Worm (Caenorhabditis elegans): ENCODE data around the gene C09B8.3.

DNA sequence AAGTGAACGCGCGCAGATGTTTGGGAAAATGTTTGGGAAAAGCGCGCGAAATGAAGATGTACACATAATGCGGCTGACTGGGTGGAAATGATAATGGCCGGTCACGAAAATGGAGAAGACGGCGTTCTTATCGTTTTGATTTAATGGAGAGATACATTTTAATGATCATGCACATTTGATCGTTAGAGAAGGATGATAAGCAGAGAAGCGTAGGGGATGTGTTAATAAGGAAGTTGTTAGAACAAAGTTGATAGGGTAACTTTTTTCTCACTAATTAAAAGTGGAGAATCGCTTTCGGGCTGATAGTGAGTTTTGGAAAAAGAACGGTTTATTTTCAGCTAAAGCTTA, 30.6 kb upstream of the C09B8.3 start:
- TF ChIP-seq ztf-11 (tag; optimal IDR thresholded peaks at IDR 0.05) (no peak), nfya-1 (tag; optimal IDR thresholded peaks at IDR 0.05; ENCODE audit: insufficient read depth) (no peak), ZK546.5 (tag; optimal IDR thresholded peaks at IDR 0.05) (no peak), fos-1 (tag; optimal IDR thresholded peaks at IDR 0.05) (no peak), egl-5 (tag; optimal IDR thresholded peaks at IDR 0.05) (no peak), daf-12 (tag; optimal IDR thresholded peaks at IDR 0.05) (no peak), lin-39 (tag; optimal IDR thresholded peaks at IDR 0.05) (no peak), nhr-23 (tag; optimal IDR thresholded peaks at IDR 0.05) (no peak), nhr-77 (tag; optimal IDR thresholded peaks at IDR 0.05) (no peak), ama-1 (optimal IDR thresholded peaks at IDR 0.05) (no peak)
